Worm (Caenorhabditis elegans) whole organism, L3 larva: ENCODE data around the gene C13A10.1.

ENCODE experiments used
- aly-2 ChIP-seq: fragments of 150-350 bp; optimal IDR thresholded peaks from 2 replicates; lab custom pipeline; 2014; ENCODE audit warnings: missing biosample characterization, missing genetic modification characterization
- ama-1 ChIP-seq: fragments of 150-350 bp; optimal IDR thresholded peaks from 2 replicates; lab custom pipeline; 2018
- ceh-82 ChIP-seq: fragments of 150-350 bp; optimal IDR thresholded peaks from 2 replicates; lab custom pipeline; 2014; ENCODE audit warnings: missing biosample characterization, missing genetic modification characterization
- fos-1 ChIP-seq: fragments of 150-350 bp; optimal IDR thresholded peaks from 2 replicates; lab custom pipeline; 2014; ENCODE audit warnings: missing biosample characterization, missing genetic modification characterization
- nhr-11 ChIP-seq: fragments of 150-350 bp; optimal IDR thresholded peaks from 2 replicates; lab custom pipeline; 2014; ENCODE audit warnings: missing biosample characterization, missing genetic modification characterization
- nhr-12 ChIP-seq: fragments of 150-350 bp; optimal IDR thresholded peaks from 2 replicates; lab custom pipeline; 2014; ENCODE audit warnings: missing biosample characterization, missing genetic modification characterization
- pha-4 ChIP-seq: fragments of 150-350 bp; optimal IDR thresholded peaks from 2 replicates; lab custom pipeline; 2014; ENCODE audit warnings: missing biosample characterization, missing genetic modification reagents, missing genetic modification characterization
- pqm-1 ChIP-seq: fragments of 150-350 bp; optimal IDR thresholded peaks from 2 replicates; lab custom pipeline; 2017; ENCODE audit warnings: missing biosample characterization, missing genetic modification characterization, inconsistent platforms
- skn-1 ChIP-seq: fragments of 150-350 bp; optimal IDR thresholded peaks from 2 replicates; lab custom pipeline; 2014; ENCODE audit warnings: missing biosample characterization, missing genetic modification characterization

ce11 chrII:1309892-1310516 lies 45.4 kb downstream of the C13A10.1 start, which contains the start of the genes alh-6 and fcho-1:
- TF ChIP-seq pqm-1 (tag; lab: Kevin White, UChicago) = no peak
- TF ChIP-seq skn-1 = no peak
- peak; percentile 6 for TF ChIP-seq ama-1
- TF ChIP-seq fos-1 = no peak
- TF ChIP-seq pha-4 (tag; lab: Kevin White, UChicago) = peak; percentile 42
- no peak for TF ChIP-seq nhr-11 (tag; lab: Kevin White, UChicago)
- TF ChIP-seq aly-2 (tag; lab: Kevin White, UChicago) = no peak
- no peak for TF ChIP-seq nhr-12 (tag; lab: Kevin White, UChicago)
- no peak for TF ChIP-seq ceh-82
